Worm (Caenorhabditis elegans) whole organism, late embryonic: ENCODE data around the gene F40G9.8.

ENCODE experiments used
- C08G9.2 ChIP-seq: sonication (generic microtip); optimal IDR thresholded peaks from 2 replicates; lab custom pipeline; 2016; ENCODE audit warnings: mild to moderate bottlenecking, missing genetic modification characterization, moderate library complexity, missing compliant biosample characterization
- F13H6.1 ChIP-seq: sonication (generic microtip); optimal IDR thresholded peaks from 2 replicates; lab custom pipeline; 2016; ENCODE audit warnings: missing genetic modification characterization, missing compliant biosample characterization
- ahr-1 ChIP-seq: sonication (generic microtip); optimal IDR thresholded peaks from 2 replicates; lab custom pipeline; 2016; ENCODE audit warnings: missing genetic modification characterization, missing compliant biosample characterization
- ama-1 ChIP-seq: fragments of 150-350 bp; optimal IDR thresholded peaks from 2 replicates; lab custom pipeline; 2014
- ceh-19 ChIP-seq: fragments of 200-800 bp; sonication (Bioruptor generic); optimal IDR thresholded peaks from 2 replicates; lab custom pipeline; 2018; ENCODE audit warnings: mild to moderate bottlenecking, missing genetic modification characterization, missing compliant biosample characterization
- ceh-2 ChIP-seq: sonication (generic microtip); optimal IDR thresholded peaks from 2 replicates; lab custom pipeline; 2016; ENCODE audit warnings: missing genotype, missing genetic modification characterization, missing compliant biosample characterization
- ceh-31 ChIP-seq: sonication (generic microtip); optimal IDR thresholded peaks from 2 replicates; lab custom pipeline; 2016; ENCODE audit warnings: missing genetic modification characterization, missing compliant biosample characterization
- ceh-34 ChIP-seq: sonication (generic microtip); optimal IDR thresholded peaks from 2 replicates; lab custom pipeline; 2016; ENCODE audit warnings: mild to moderate bottlenecking, missing genetic modification characterization, missing compliant biosample characterization
- ceh-45 ChIP-seq: fragments of 200-800 bp; sonication (Bioruptor generic); IDR thresholded peaks from 2 replicates; pipeline ENCODE4 v1.3.6; 2022; ENCODE audit warnings: missing genetic modification reagents, missing genetic modification characterization, missing compliant biosample characterization
- ceh-6 ChIP-seq: fragments of 200-800 bp; sonication (Bioruptor generic); optimal IDR thresholded peaks from 2 replicates; lab custom pipeline; 2018; ENCODE audit warnings: mild to moderate bottlenecking, missing genetic modification characterization, missing compliant biosample characterization
- dmd-4 ChIP-seq: sonication (generic microtip); optimal IDR thresholded peaks from 2 replicates; lab custom pipeline; 2016; ENCODE audit warnings: borderline replicate concordance, missing genetic modification characterization, missing compliant biosample characterization
- dve-1 ChIP-seq: sonication (generic microtip); optimal IDR thresholded peaks from 2 replicates; lab custom pipeline; 2017; ENCODE audit warnings: antibody characterized with exemption, mild to moderate bottlenecking, missing genetic modification characterization, missing compliant biosample characterization
- elt-2 ChIP-seq: sonication (generic microtip); optimal IDR thresholded peaks from 2 replicates; lab custom pipeline; 2016; ENCODE audit warnings: missing genetic modification reagents, missing genetic modification characterization, missing compliant biosample characterization
- ets-4 ChIP-seq: sonication (generic microtip); optimal IDR thresholded peaks from 2 replicates; lab custom pipeline; 2016; ENCODE audit warnings: missing genetic modification characterization, missing compliant biosample characterization
- eyg-1 ChIP-seq: sonication (generic microtip); optimal IDR thresholded peaks from 2 replicates; lab custom pipeline; 2016; ENCODE audit warnings: missing genotype, missing genetic modification characterization, missing compliant biosample characterization
- fax-1 ChIP-seq: sonication (generic microtip); optimal IDR thresholded peaks from 2 replicates; lab custom pipeline; 2016; ENCODE audit warnings: missing genotype, missing genetic modification characterization, missing compliant biosample characterization
- fkh-6 ChIP-seq: sonication (generic microtip); optimal IDR thresholded peaks from 2 replicates; lab custom pipeline; 2016; ENCODE audit warnings: missing genetic modification characterization, missing compliant biosample characterization
- gmeb-2 ChIP-seq: sonication (generic microtip); optimal IDR thresholded peaks from 2 replicates; lab custom pipeline; 2016; ENCODE audit warnings: missing genetic modification characterization, inconsistent platforms, missing compliant biosample characterization
- hlh-15 ChIP-seq: sonication (generic microtip); optimal IDR thresholded peaks from 2 replicates; lab custom pipeline; 2016; ENCODE audit warnings: missing genetic modification characterization, missing compliant biosample characterization
- hlh-30 ChIP-seq: sonication (generic microtip); optimal IDR thresholded peaks from 2 replicates; lab custom pipeline; 2017; ENCODE audit warnings: antibody characterized with exemption, missing genetic modification characterization, missing compliant biosample characterization; ENCODE audit not compliant: insufficient read depth
- lim-6 ChIP-seq: sonication (generic microtip); optimal IDR thresholded peaks from 2 replicates; lab custom pipeline; 2016; ENCODE audit warnings: missing genetic modification characterization, missing compliant biosample characterization
- odd-2 ChIP-seq: sonication (generic microtip); optimal IDR thresholded peaks from 2 replicates; lab custom pipeline; 2017; ENCODE audit warnings: antibody characterized with exemption, mild to moderate bottlenecking, missing genetic modification characterization, missing compliant biosample characterization
- pat-9 ChIP-seq: fragments of 200-800 bp; sonication (Bioruptor generic); optimal IDR thresholded peaks from 2 replicates; lab custom pipeline; 2018; ENCODE audit warnings: mild to moderate bottlenecking, missing genetic modification characterization, moderate library complexity, missing compliant biosample characterization
- pax-1 ChIP-seq: fragments of 150-350 bp; optimal IDR thresholded peaks from 2 replicates; lab custom pipeline; 2014; ENCODE audit warnings: missing biosample characterization, missing genetic modification characterization
- pha-4 ChIP-seq: fragments of 150-350 bp; optimal IDR thresholded peaks from 2 replicates; lab custom pipeline; 2018; ENCODE audit warnings: missing biosample characterization, missing genetic modification reagents, missing genetic modification characterization
- pqm-1 ChIP-seq: sonication (generic microtip); optimal IDR thresholded peaks from 2 replicates; lab custom pipeline; 2016; ENCODE audit warnings: missing genetic modification characterization, missing compliant biosample characterization
- pros-1 ChIP-seq: fragments of 150-350 bp; optimal IDR thresholded peaks from 2 replicates; lab custom pipeline; 2014; ENCODE audit warnings: missing biosample characterization, missing genetic modification reagents, missing genetic modification characterization
- ref-2 ChIP-seq: sonication (generic microtip); optimal IDR thresholded peaks from 2 replicates; lab custom pipeline; 2016; ENCODE audit warnings: missing genetic modification characterization, missing compliant biosample characterization
- sdc-2 ChIP-seq: sonication (generic microtip); optimal IDR thresholded peaks from 2 replicates; lab custom pipeline; 2016; ENCODE audit warnings: missing genotype, missing genetic modification characterization, missing compliant biosample characterization
- sox-2 ChIP-seq: fragments of 200-800 bp; sonication (Bioruptor generic); IDR thresholded peaks from 2 replicates; pipeline ENCODE4 v1.3.6; 2022; ENCODE audit warnings: missing genetic modification reagents, missing genetic modification characterization, missing compliant biosample characterization
- tbx-2 ChIP-seq: sonication (generic microtip); optimal IDR thresholded peaks from 2 replicates; lab custom pipeline; 2016; ENCODE audit warnings: missing genetic modification characterization, missing compliant biosample characterization
- tbx-7 ChIP-seq: sonication (generic microtip); optimal IDR thresholded peaks from 2 replicates; lab custom pipeline; 2016; ENCODE audit warnings: missing genotype, missing genetic modification characterization, missing compliant biosample characterization
- unc-42 ChIP-seq: sonication (generic microtip); optimal IDR thresholded peaks from 2 replicates; lab custom pipeline; 2016; ENCODE audit warnings: missing genotype, missing genetic modification characterization, missing compliant biosample characterization

Gene F40G9.8

DNA sequence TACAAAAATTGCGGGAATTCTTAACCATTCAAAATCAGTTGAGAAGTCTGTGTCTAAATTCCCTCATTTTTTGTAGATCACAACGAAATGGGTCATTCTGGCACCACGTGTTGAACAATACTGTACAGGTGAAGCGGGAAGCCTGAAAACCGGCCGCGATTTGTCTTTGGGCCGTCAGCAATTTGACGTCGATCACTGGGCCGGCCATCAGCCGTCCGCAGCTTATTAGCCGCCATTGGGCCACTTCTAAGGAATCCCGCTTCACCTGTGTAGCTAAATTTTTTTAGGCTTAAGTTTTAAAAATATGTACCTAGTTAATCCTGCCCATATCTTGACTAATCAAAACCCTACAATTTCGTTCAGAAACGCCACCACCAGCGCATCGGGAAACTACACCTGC lies 5.0 kb downstream of the F40G9.8 start:
- TF ChIP-seq ama-1 (lab: Kevin White, UChicago) (no peak), lim-6 (peak; percentile 3)

DNA sequence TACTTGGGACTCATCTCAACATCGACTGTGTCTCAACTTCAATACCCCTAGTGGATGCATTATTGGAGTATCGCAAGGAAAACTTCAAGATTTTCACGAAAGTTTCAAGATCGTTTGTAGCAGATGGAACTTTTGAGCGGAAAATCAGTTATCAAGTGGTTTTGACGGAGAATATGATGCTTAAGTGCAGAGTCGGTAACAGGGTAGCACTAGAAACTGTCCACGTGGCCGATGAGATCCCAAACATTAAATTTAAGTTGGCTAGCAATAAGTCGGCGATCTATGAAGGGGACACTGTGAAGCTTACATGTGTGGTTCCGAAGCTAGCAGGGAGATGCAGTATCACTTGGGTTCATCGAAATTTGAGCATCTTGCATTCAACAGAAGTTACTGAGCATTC lies 5.5 kb downstream of the F40G9.8 start:
- no peak for TF ChIP-seq sdc-2 (tag; lab: Kevin White, UChicago)
- TF ChIP-seq unc-42: no peak
- no peak for TF ChIP-seq C08G9.2 (tag; lab: Kevin White, UChicago)

ce11 chrIII:157980-158379 lies 6.7 kb downstream of the F40G9.8 start:
- TF ChIP-seq ceh-19 (GFP tag; lab: Kevin White, UChicago) (no peak), hlh-30 (tag; lab: Kevin White, UChicago) (no peak), hlh-15 (tag; lab: Kevin White, UChicago) (no peak), fkh-6 (tag; lab: Kevin White, UChicago) (no peak), ceh-34 (no peak), ahr-1 (tag; lab: Kevin White, UChicago) (no peak), dve-1 (tag; lab: Kevin White, UChicago) (no peak)

ce11 chrIII:156645-157044 lies 8.0 kb downstream of the F40G9.8 start, which contains the start of the genes zig-13 and ver-1:
Gene zig-13, minus strand, starts transcription at chrIII:156745.
Gene ver-1, plus strand, starts transcription at chrIII:156824.
- TF ChIP-seq ets-4 (tag; lab: Kevin White, UChicago) (no peak), tbx-2 (no peak), fax-1 (tag; lab: Kevin White, UChicago) (no peak), dmd-4 (tag; lab: Kevin White, UChicago) (no peak), sox-2 (GFP tag; lab: Robert Waterston, UW) (no peak), eyg-1 (tag; lab: Kevin White, UChicago) (no peak), elt-2 (tag; lab: Kevin White, UChicago) (no peak), F13H6.1 (tag; lab: Kevin White, UChicago) (no peak), ceh-45 (GFP tag; lab: Robert Waterston, UW) (no peak), odd-2 (no peak), gmeb-2 (tag; lab: Kevin White, UChicago) (no peak), ceh-6 (GFP tag; lab: Kevin White, UChicago) (no peak)

- TF ChIP-seq fkh-6 (tag; lab: Kevin White, UChicago) (no peak), pax-1 (tag; lab: Kevin White, UChicago) (no peak), ceh-31 (tag; lab: Kevin White, UChicago) (no peak), elt-2 (tag; lab: Kevin White, UChicago) (peak; percentile 100), pat-9 (no peak), pqm-1 (peak; percentile 70)
These were observed 10.5 kb downstream of the F40G9.8 start for ce11 chrIII:154168-154567.

DNA sequence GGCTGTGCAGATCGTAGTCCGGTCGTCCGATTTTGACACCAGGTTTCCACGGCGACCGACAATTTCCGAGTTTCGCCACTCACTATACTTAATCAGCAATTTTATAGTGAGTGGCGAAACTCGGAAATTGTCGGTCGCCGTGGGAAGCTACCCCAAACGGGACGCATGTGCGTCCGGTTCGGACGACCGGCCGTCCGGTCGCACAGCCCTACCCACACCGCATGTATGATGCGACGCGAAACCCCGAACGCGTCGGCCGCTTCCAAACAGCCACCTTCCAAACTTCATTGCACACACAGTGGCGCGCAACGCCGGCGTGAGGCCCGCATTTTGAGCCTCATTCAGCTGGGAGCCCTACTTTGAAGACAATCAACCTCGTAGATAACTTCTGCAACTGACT lies 13.6 kb downstream of the F40G9.8 start:
- TF ChIP-seq ceh-2 (tag; lab: Kevin White, UChicago) (no peak), pha-4 (tag; lab: Kevin White, UChicago) (no peak), tbx-7 (tag; lab: Kevin White, UChicago) (no peak), pros-1 (tag; lab: Kevin White, UChicago) (no peak), ref-2 (tag; lab: Kevin White, UChicago) (no peak), ahr-1 (tag; lab: Kevin White, UChicago) (no peak)
